Worm (Caenorhabditis elegans) whole organism, L2 larva: ENCODE results near the gene syx-5.
A peak's percentile ranks its signal among the peaks of the same experiment; 100 is the strongest.

Source experiments
- ceh-16 ChIP-seq: fragments of 150-350 bp; optimal IDR thresholded peaks from 2 replicates; lab custom pipeline; 2014; ENCODE audit warnings: missing biosample characterization, missing genetic modification characterization
- dmd-4 ChIP-seq: sonication (generic microtip); optimal IDR thresholded peaks from 2 replicates; lab custom pipeline; 2017; ENCODE audit warnings: missing biosample characterization, missing genetic modification characterization
- egl-27 ChIP-seq: sonication (generic microtip); optimal IDR thresholded peaks from 3 replicates; lab custom pipeline; 2017; ENCODE audit warnings: missing biosample characterization, missing genetic modification reagents, missing genetic modification characterization
- fos-1 ChIP-seq: fragments of 150-350 bp; optimal IDR thresholded peaks from 2 replicates; lab custom pipeline; 2014; ENCODE audit warnings: missing biosample characterization, missing genetic modification characterization
- lin-39 ChIP-seq: fragments of 150-350 bp; optimal IDR thresholded peaks from 2 replicates; lab custom pipeline; 2014; ENCODE audit warnings: missing biosample characterization, missing genetic modification reagents, missing genetic modification characterization
- nhr-12 ChIP-seq: fragments of 150-350 bp; optimal IDR thresholded peaks from 2 replicates; lab custom pipeline; 2014; ENCODE audit warnings: missing biosample characterization, missing genetic modification characterization
- nhr-129 ChIP-seq: fragments of 150-350 bp; optimal IDR thresholded peaks from 2 replicates; lab custom pipeline; 2014; ENCODE audit warnings: missing biosample characterization, missing genetic modification characterization
- nhr-237 ChIP-seq: fragments of 150-350 bp; optimal IDR thresholded peaks from 2 replicates; lab custom pipeline; 2014; ENCODE audit warnings: missing biosample characterization, missing genetic modification characterization
- nhr-77 ChIP-seq: fragments of 150-350 bp; optimal IDR thresholded peaks from 2 replicates; lab custom pipeline; 2014; ENCODE audit warnings: missing biosample characterization, missing genetic modification characterization

- TF ChIP-seq nhr-129 (tag; lab: Kevin White, UChicago) (no peak), nhr-237 (no peak), ceh-16 (tag; lab: Kevin White, UChicago) (no peak), nhr-77 (tag; lab: Kevin White, UChicago) (no peak), fos-1 (peak; percentile 76), egl-27 (tag; lab: Kevin White, UChicago) (peak; percentile 59), lin-39 (tag; lab: Kevin White, UChicago) (no peak), dmd-4 (tag; lab: Kevin White, UChicago) (no peak), nhr-12 (no peak)
Measured at ce11 chrV:11801076-11801849, 36.6 kb downstream of the syx-5 start.
